Worm (Caenorhabditis elegans): ENCODE measurements around the gene spp-29.

ce11 chrV:17690922-17691321, 5.7 kb downstream of the spp-29 start, which contains the start of gene F59A1.13:
- TF ChIP-seq dao-5 (tag; optimal IDR thresholded peaks at IDR 0.05) (no peak), him-1 (tag; optimal IDR thresholded peaks at IDR 0.05) (no peak)
